Fruit fly (Drosophila melanogaster): Measurements from ENCODE around the gene CG32579.

CG32579 gene

dm6 chrX:16288492-16288964 lies 34.6 kb upstream of the CG32579 start, which contains the start of the genes CG32576 and caz (continued):
- peak; percentile 18 for TF ChIP-seq CG4820 (GFP tag; optimal IDR thresholded peaks at IDR 0.05)
- no peak for TF ChIP-seq D19A (tag; optimal IDR thresholded peaks at IDR 0.05)
- TF ChIP-seq CG30403 (GFP tag; optimal IDR thresholded peaks at IDR 0.05), result peak; percentile 56
- no peak for TF ChIP-seq CG11456 (GFP tag; IDR thresholded peaks at IDR 0.05)
- TF ChIP-seq BEAF-32 (GFP tag; optimal IDR thresholded peaks at IDR 0.05), result peak; percentile 80
- TF ChIP-seq onecut (GFP tag; IDR thresholded peaks at IDR 0.05), result no peak
- TF ChIP-seq CG10209 (GFP tag; optimal IDR thresholded peaks at IDR 0.05), result no peak
- TF ChIP-seq Rx (GFP tag; IDR thresholded peaks at IDR 0.05), result no peak
- no peak for TF ChIP-seq Hand (GFP tag; optimal IDR thresholded peaks at IDR 0.05)
- TF ChIP-seq org-1 (GFP tag; optimal IDR thresholded peaks at IDR 0.05), result no peak
- TF ChIP-seq CG6654 (GFP tag; optimal IDR thresholded peaks at IDR 0.05), result no peak
- no peak for TF ChIP-seq Sry-β (GFP tag; optimal IDR thresholded peaks at IDR 0.05)
- no peak for TF ChIP-seq CG11085 (GFP tag; IDR thresholded peaks at IDR 0.05)
- TF ChIP-seq CG6765 (GFP tag; optimal IDR thresholded peaks at IDR 0.05), result no peak
- no peak for TF ChIP-seq Tbp (GFP tag; optimal IDR thresholded peaks at IDR 0.05)
- no peak for TF ChIP-seq bowl (GFP tag; IDR thresholded peaks at IDR 0.05)
- peak; percentile 65 for TF ChIP-seq sug (tag; optimal IDR thresholded peaks at IDR 0.05)
- TF ChIP-seq Xbp1 (GFP tag; optimal IDR thresholded peaks at IDR 0.05), result peak; percentile 60
- TF ChIP-seq Max (GFP tag; optimal IDR thresholded peaks at IDR 0.05), result peak; percentile 49
- TF ChIP-seq CG4854 (GFP tag; optimal IDR thresholded peaks at IDR 0.05), result no peak
- no peak for TF ChIP-seq CG10274 (GFP tag; optimal IDR thresholded peaks at IDR 0.05)
- peak; percentile 22 for TF ChIP-seq CG10147 (GFP tag; optimal IDR thresholded peaks at IDR 0.05)
- no peak for TF ChIP-seq psq (GFP tag; optimal IDR thresholded peaks at IDR 0.05)
- no peak for TF ChIP-seq gro (GFP tag; optimal IDR thresholded peaks at IDR 0.05)
- TF ChIP-seq CG12942 (GFP tag; optimal IDR thresholded peaks at IDR 0.05), result no peak
- TF ChIP-seq CG2875 (GFP tag; optimal IDR thresholded peaks at IDR 0.05), result no peak
- peak in 1 of 2 experiments; percentile 21 for TF ChIP-seq bsh (GFP tag; optimal IDR thresholded peaks at IDR 0.05)
- no peak for TF ChIP-seq CG10366 (GFP tag; IDR thresholded peaks at IDR 0.05)
- TF ChIP-seq Hmx (GFP tag; optimal IDR thresholded peaks at IDR 0.05), result no peak
- peak; percentile 73 for TF ChIP-seq CG15514 (GFP tag; optimal IDR thresholded peaks at IDR 0.05)
- no peak for TF ChIP-seq Opbp (GFP tag; IDR thresholded peaks at IDR 0.05; ENCODE audit: partially characterized antibody)
- no peak for TF ChIP-seq Mrtf (GFP tag; IDR thresholded peaks at IDR 0.05)
- TF ChIP-seq phol (tag; optimal IDR thresholded peaks at IDR 0.05), result peak; percentile 89
- TF ChIP-seq CG3163 (GFP tag; optimal IDR thresholded peaks at IDR 0.05), result no peak
- no peak for TF ChIP-seq disco-r (GFP tag; optimal IDR thresholded peaks at IDR 0.05)
- no peak for TF ChIP-seq CG2889 (GFP tag; IDR thresholded peaks at IDR 0.05)
- peak; percentile 23 for TF ChIP-seq CG9797 (GFP tag; optimal IDR thresholded peaks at IDR 0.05)
- TF ChIP-seq CG15696 (tag; optimal IDR thresholded peaks at IDR 0.05), result no peak
- TF ChIP-seq ham (GFP tag; IDR thresholded peaks at IDR 0.05), result no peak
- no peak for TF ChIP-seq slou (GFP tag; optimal IDR thresholded peaks at IDR 0.05)
- no peak for TF ChIP-seq dimm (GFP tag; IDR thresholded peaks at IDR 0.05)
- peak; percentile 73 for TF ChIP-seq MBD-R2 (GFP tag; IDR thresholded peaks at IDR 0.05)
- TF ChIP-seq shn (GFP tag; optimal IDR thresholded peaks at IDR 0.05), result no peak
- TF ChIP-seq Nf-YC (tag; optimal IDR thresholded peaks at IDR 0.05), result peak; percentile 56
- TF ChIP-seq dysf (GFP tag; IDR thresholded peaks at IDR 0.05), result no peak
- no peak for TF ChIP-seq Stat92E (GFP tag; optimal IDR thresholded peaks at IDR 0.05)
- no peak for TF ChIP-seq HLH3B (GFP tag; IDR thresholded peaks at IDR 0.05)
- peak; percentile 33 for TF ChIP-seq Meics (GFP tag; optimal IDR thresholded peaks at IDR 0.05)
- TF ChIP-seq ci (GFP tag; IDR thresholded peaks at IDR 0.05), result 0 out of 3 replicates have a peak, but pooled peaks have one; percentile 30
- peak; percentile 47 for TF ChIP-seq CTCF (GFP tag; optimal IDR thresholded peaks at IDR 0.05)
- no peak for TF ChIP-seq Dip2 (GFP tag; IDR thresholded peaks at IDR 0.05)
- TF ChIP-seq CG7786 (GFP tag; optimal IDR thresholded peaks at IDR 0.05), result no peak
